Fruit fly (Drosophila melanogaster) whole organism, pupa: Measurements from ENCODE around the gene CG32808.
A peak's percentile ranks its signal among the peaks of the same experiment; 100 is the strongest.

ENCODE experiments used
- CG10348 ChIP-seq: fragments of 200-800 bp; sonication (Bioruptor generic); IDR thresholded peaks from 2 replicates; pipeline ENCODE4 v1.3.6; 2022; ENCODE audit warnings: missing biosample characterization, missing genetic modification characterization
- CG12605 ChIP-seq: fragments of 200-800 bp; sonication (Bioruptor generic); IDR thresholded peaks from 2 replicates; pipeline ENCODE4 v1.3.6; 2022; ENCODE audit warnings: missing biosample characterization, missing genetic modification characterization
- CG13204 ChIP-seq: fragments of 200-800 bp; sonication (Bioruptor generic); optimal IDR thresholded peaks from 2 replicates; lab custom pipeline; 2018; ENCODE audit warnings: missing biosample characterization, mild to moderate bottlenecking, missing genetic modification characterization, moderate library complexity
- CG14655 ChIP-seq: fragments of 200-800 bp; sonication (Bioruptor generic); optimal IDR thresholded peaks from 3 replicates; lab custom pipeline; 2017; ENCODE audit warnings: mild to moderate bottlenecking, missing biosample characterization, missing genetic modification reagents, missing genetic modification characterization
- CG15710 ChIP-seq: fragments of 200-800 bp; sonication (Bioruptor generic); optimal IDR thresholded peaks from 2 replicates; lab custom pipeline; 2018; ENCODE audit warnings: missing biosample characterization, mild to moderate bottlenecking, missing genetic modification characterization, moderate library complexity
- CG32121 ChIP-seq: fragments of 200-800 bp; sonication (Bioruptor generic); IDR thresholded peaks from 2 replicates; pipeline ENCODE4 v1.3.6; 2022; ENCODE audit warnings: missing biosample characterization, missing genetic modification characterization
- CG34367 ChIP-seq: fragments of 200-800 bp; sonication (Bioruptor generic); optimal IDR thresholded peaks from 2 replicates; lab custom pipeline; 2018; ENCODE audit warnings: missing biosample characterization, mild to moderate bottlenecking, missing genetic modification characterization
- CG4496 ChIP-seq: fragments of 200-800 bp; sonication (Bioruptor generic); IDR thresholded peaks from 3 replicates; pipeline ENCODE4 v1.3.6; 2022; ENCODE audit warnings: missing biosample characterization, missing genetic modification characterization
- CG8159 ChIP-seq: fragments of 200-800 bp; sonication (Bioruptor generic); optimal IDR thresholded peaks from 3 replicates; lab custom pipeline; 2018; ENCODE audit warnings: missing biosample characterization, mild to moderate bottlenecking, missing genetic modification characterization, moderate library complexity
- CG8301 ChIP-seq: fragments of 200-800 bp; sonication (Bioruptor generic); optimal IDR thresholded peaks from 2 replicates; lab custom pipeline; 2018; ENCODE audit warnings: missing biosample characterization, mild to moderate bottlenecking, missing genetic modification characterization
- CG9948 ChIP-seq: fragments of 200-800 bp; sonication (Bioruptor generic); optimal IDR thresholded peaks from 2 replicates; lab custom pipeline; 2018; ENCODE audit warnings: missing biosample characterization, mild to moderate bottlenecking, missing genetic modification characterization, moderate library complexity
- D1 ChIP-seq: fragments of 200-800 bp; sonication (Bioruptor generic); optimal IDR thresholded peaks from 2 replicates; lab custom pipeline; 2018; ENCODE audit warnings: missing biosample characterization, mild to moderate bottlenecking, missing genetic modification characterization, moderate library complexity
- EcR ChIP-seq: fragments of 200-800 bp; sonication (Bioruptor generic); optimal IDR thresholded peaks from 3 replicates; lab custom pipeline; 2019; ENCODE audit warnings: missing biosample characterization, missing genetic modification characterization, mild to moderate bottlenecking, moderate library complexity, missing genetic modification reagents
- Ets98B ChIP-seq: fragments of 200-800 bp; sonication (Bioruptor generic); IDR thresholded peaks from 2 replicates; pipeline ENCODE4 v1.3.6; 2022; ENCODE audit warnings: missing biosample characterization, missing genetic modification characterization
- Pif1A ChIP-seq: fragments of 200-800 bp; sonication (Bioruptor generic); optimal IDR thresholded peaks from 3 replicates; lab custom pipeline; 2016; ENCODE audit warnings: missing biosample characterization, missing genetic modification characterization
- Pif1B ChIP-seq: fragments of 200-800 bp; sonication (Bioruptor generic); optimal IDR thresholded peaks from 3 replicates; lab custom pipeline; 2016; ENCODE audit warnings: missing biosample characterization, missing genetic modification characterization
- Snoo ChIP-seq: fragments of 200-800 bp; sonication (Bioruptor generic); optimal IDR thresholded peaks from 3 replicates; lab custom pipeline; 2017; ENCODE audit warnings: missing biosample characterization, mild to moderate bottlenecking, missing genetic modification characterization, inconsistent platforms
- fd96Ca ChIP-seq: fragments of 200-800 bp; sonication (Bioruptor generic); IDR thresholded peaks from 3 replicates; pipeline ENCODE4 v1.3.6; 2022; ENCODE audit warnings: missing biosample characterization, missing genetic modification characterization
- gl ChIP-seq: fragments of 200-800 bp; sonication (Bioruptor generic); optimal IDR thresholded peaks from 2 replicates; lab custom pipeline; 2018; ENCODE audit warnings: missing biosample characterization, mild to moderate bottlenecking, missing genetic modification characterization
- rn ChIP-seq: fragments of 200-800 bp; sonication (Bioruptor generic); IDR thresholded peaks from 2 replicates; pipeline ENCODE4 v1.3.6; 2022; ENCODE audit warnings: missing biosample characterization, missing genetic modification characterization

The CG32808 gene

dm6 chrX:1461544-1461943 is 8.1 kb downstream of the CG32808 start, which contains the start of gene CG14787:
Gene CG14787, minus strand, starts transcription at chrX:1461676.
- TF ChIP-seq Ets98B (GFP tag; lab: Robert Waterston, UW) (no peak), CG9948 (no peak), CG4496 (peak; percentile 52; the same call in 1 of the 3 replicates), Pif1A (GFP tag; lab: Kevin White, UChicago) (no peak), gl (peak; percentile 31), Snoo (tag; lab: Kevin White, UChicago) (no peak), CG8159 (tag; lab: Kevin White, UChicago) (no peak), CG15710 (tag; lab: Kevin White, UChicago) (no peak), CG10348 (GFP tag; lab: Robert Waterston, UW) (no peak), CG32121 (no peak), EcR (GFP tag; lab: Kevin White, UChicago) (no peak), CG13204 (GFP tag; lab: Kevin White, UChicago) (no peak), CG14655 (no peak), fd96Ca (no peak), CG12605 (GFP tag; lab: Robert Waterston, UW) (no peak; the same call in 1 of the 2 replicates), CG8301 (tag; lab: Kevin White, UChicago) (no peak)
- TF ChIP-seq, all 21 proteins: peak for 2

- TF ChIP-seq gl (no peak), Pif1A (GFP tag; lab: Kevin White, UChicago) (no peak)
- TF ChIP-seq, all 21 proteins: peak for 0
These were observed 9.2 kb downstream of the CG32808 start, which contains the start of gene Lrpprc2 for dm6 chrX:1460278-1460872. Gene Lrpprc2, minus strand, starts transcription at chrX:1460617.

- no peak for TF ChIP-seq CG4496
- TF ChIP-seq rn (GFP tag; lab: Robert Waterston, UW): no peak
- no peak for TF ChIP-seq Pif1A (GFP tag; lab: Kevin White, UChicago)
- TF ChIP-seq CG12605 (GFP tag; lab: Robert Waterston, UW): no peak
- no peak for TF ChIP-seq CG32121
- TF ChIP-seq CG34367 (tag; lab: Kevin White, UChicago): no peak
- no peak for TF ChIP-seq CG13204 (GFP tag; lab: Kevin White, UChicago)
- no peak for TF ChIP-seq Snoo (tag; lab: Kevin White, UChicago)
- no peak for TF ChIP-seq gl
- TF ChIP-seq Ets98B (GFP tag; lab: Robert Waterston, UW): no peak
- no peak for TF ChIP-seq CG8159 (tag; lab: Kevin White, UChicago)
- TF ChIP-seq fd96Ca: no peak
- TF ChIP-seq CG15710 (tag; lab: Kevin White, UChicago): no peak
- no peak for TF ChIP-seq D1 (tag; lab: Kevin White, UChicago)
These were observed 12.7 kb downstream of the CG32808 start, which contains the start of gene CG14785 for dm6 chrX:1456954-1457353. Gene CG14785, minus strand, starts transcription at chrX:1457054.

dm6 chrX:1454837-1455236 is 14.8 kb downstream of the CG32808 start:
- TF ChIP-seq CG32121 (no peak), CG4496 (no peak), gl (no peak)

dm6 chrX:1452130-1452529 is 17.5 kb downstream of the CG32808 start, which contains the start of gene Gr2a:
Gene Gr2a, plus strand, starts transcription at chrX:1452430.
- TF ChIP-seq CG15710 (tag; lab: Kevin White, UChicago): no peak
- no peak for TF ChIP-seq fd96Ca
- TF ChIP-seq EcR (GFP tag; lab: Kevin White, UChicago): no peak
- TF ChIP-seq CG14655: no peak
- TF ChIP-seq Pif1B (GFP tag; lab: Kevin White, UChicago): no peak
- no peak for TF ChIP-seq D1 (tag; lab: Kevin White, UChicago)
- TF ChIP-seq CG34367 (tag; lab: Kevin White, UChicago): no peak
